Fruit fly (Drosophila melanogaster) whole organism, embryonic: ENCODE data around the gene CG42784.

Source experiments
- BtbVII ChIP-seq: fragments of 200-800 bp; sonication (Bioruptor generic); optimal IDR thresholded peaks from 3 replicates; lab custom pipeline; 2017; ENCODE audit warnings: missing biosample characterization, mild to moderate bottlenecking, missing genetic modification characterization
- C15 ChIP-seq: fragments of 200-800 bp; sonication (Bioruptor generic); IDR thresholded peaks from 3 replicates; pipeline ENCODE4 v1.3.6; 2022; ENCODE audit warnings: missing biosample characterization, missing genetic modification characterization
- CG10267 ChIP-seq: fragments of 200-800 bp; sonication (Bioruptor generic); optimal IDR thresholded peaks from 2 replicates; lab custom pipeline; 2018; ENCODE audit warnings: missing biosample characterization, mild to moderate bottlenecking, missing genetic modification characterization, moderate library complexity
- CG10274 ChIP-seq: fragments of 200-800 bp; sonication (Bioruptor generic); optimal IDR thresholded peaks from 3 replicates; lab custom pipeline; 2017; ENCODE audit warnings: missing biosample characterization, mild to moderate bottlenecking, missing genetic modification characterization
- CG11456 ChIP-seq: fragments of 200-800 bp; sonication (Bioruptor generic); IDR thresholded peaks from 3 replicates; pipeline ENCODE4 v1.3.6; 2022; ENCODE audit warnings: missing biosample characterization, missing genetic modification characterization
- CG11723 ChIP-seq: fragments of 200-800 bp; sonication (Bioruptor generic); optimal IDR thresholded peaks from 2 replicates; lab custom pipeline; 2017; ENCODE audit warnings: missing biosample characterization, mild to moderate bottlenecking, missing genetic modification characterization
- CG12299 ChIP-seq: fragments of 200-800 bp; sonication (Bioruptor generic); optimal IDR thresholded peaks from 2 replicates; lab custom pipeline; 2018; ENCODE audit warnings: missing biosample characterization, mild to moderate bottlenecking, missing genetic modification characterization
- CG1603 ChIP-seq: fragments of 200-800 bp; sonication (Bioruptor generic); optimal IDR thresholded peaks from 2 replicates; lab custom pipeline; 2019; ENCODE audit warnings: missing biosample characterization, mild to moderate bottlenecking, missing genetic modification characterization, moderate library complexity
- CG17568 ChIP-seq: fragments of 200-800 bp; sonication (Bioruptor generic); optimal IDR thresholded peaks from 2 replicates; lab custom pipeline; 2018; ENCODE audit warnings: missing biosample characterization, mild to moderate bottlenecking, missing genetic modification characterization, moderate library complexity
- CG2129 ChIP-seq: fragments of 200-800 bp; sonication (Bioruptor generic); IDR thresholded peaks from 2 replicates; pipeline ENCODE4 v1.3.6; 2022; ENCODE audit warnings: missing biosample characterization, missing genetic modification characterization; ENCODE audit not compliant: partially characterized antibody
- CG31441 ChIP-seq: fragments of 200-800 bp; sonication (Bioruptor generic); IDR thresholded peaks from 2 replicates; pipeline ENCODE4 v1.3.6; 2022; ENCODE audit warnings: missing biosample characterization, missing genetic modification characterization
- CG33213 ChIP-seq: fragments of 200-800 bp; sonication (Bioruptor generic); optimal IDR thresholded peaks from 3 replicates; lab custom pipeline; 2016; ENCODE audit warnings: missing biosample characterization, missing genetic modification characterization
- CG3847 ChIP-seq: fragments of 200-800 bp; sonication (Bioruptor generic); IDR thresholded peaks from 2 replicates; pipeline ENCODE4 v1.3.6; 2022; ENCODE audit warnings: missing biosample characterization, missing genetic modification characterization
- CG42726 ChIP-seq: fragments of 200-800 bp; sonication (Bioruptor generic); IDR thresholded peaks from 2 replicates; pipeline ENCODE4 v1.3.6; 2022; ENCODE audit warnings: missing biosample characterization, missing genetic modification characterization; ENCODE audit not compliant: partially characterized antibody
- CG4360 ChIP-seq: fragments of 200-800 bp; sonication (Bioruptor generic); IDR thresholded peaks from 2 replicates; pipeline ENCODE4 v1.3.6; 2022; ENCODE audit warnings: missing biosample characterization, missing genetic modification characterization
- CG6683 ChIP-seq: fragments of 200-800 bp; sonication (Bioruptor generic); optimal IDR thresholded peaks from 2 replicates; lab custom pipeline; 2017; ENCODE audit warnings: missing biosample characterization, mild to moderate bottlenecking, missing genetic modification characterization, missing genetic modification reagents
- CG7556 ChIP-seq: fragments of 200-800 bp; sonication (Bioruptor generic); optimal IDR thresholded peaks from 2 replicates; lab custom pipeline; 2017; ENCODE audit warnings: missing biosample characterization, mild to moderate bottlenecking, missing genetic modification characterization
- CG8089 ChIP-seq: fragments of 200-800 bp; sonication (Bioruptor generic); optimal IDR thresholded peaks from 3 replicates; lab custom pipeline; 2016; ENCODE audit warnings: missing biosample characterization, missing genetic modification characterization
- CG8290 ChIP-seq, 3 experiments: fragments of 200-800 bp; sonication (Bioruptor generic); optimal IDR thresholded peaks; 2 replicates each; lab custom pipeline; 2016 to 2019; ENCODE audit warnings: missing biosample characterization in 3 of 3, missing genetic modification characterization in 3 of 3, mild to moderate bottlenecking in 2 of 3, moderate library complexity in 1 of 3
- CG8944 ChIP-seq: fragments of 200-800 bp; sonication (Bioruptor generic); optimal IDR thresholded peaks from 3 replicates; lab custom pipeline; 2016; ENCODE audit warnings: missing biosample characterization, missing genetic modification characterization
- Camta ChIP-seq: fragments of 200-800 bp; sonication (Bioruptor generic); optimal IDR thresholded peaks from 2 replicates; lab custom pipeline; 2016; ENCODE audit warnings: missing biosample characterization, missing genetic modification characterization
- Dbx ChIP-seq: fragments of 200-800 bp; sonication (Bioruptor generic); IDR thresholded peaks from 3 replicates; pipeline ENCODE4 v1.3.6; 2022; ENCODE audit warnings: missing biosample characterization, missing genetic modification characterization
- Doc3 ChIP-seq: fragments of 200-800 bp; sonication (Bioruptor generic); IDR thresholded peaks from 3 replicates; pipeline ENCODE4 v1.3.6; 2022; ENCODE audit warnings: missing biosample characterization, missing genetic modification characterization; ENCODE audit not compliant: partially characterized antibody
- Ets65A ChIP-seq: fragments of 200-800 bp; sonication (Bioruptor generic); peaks from one replicate; lab custom pipeline; 2016; ENCODE audit warnings: missing biosample characterization, missing genetic modification characterization
- Fer2 ChIP-seq: fragments of 200-800 bp; sonication (Bioruptor generic); optimal IDR thresholded peaks from 2 replicates; lab custom pipeline; 2018; ENCODE audit warnings: missing biosample characterization, mild to moderate bottlenecking, missing genetic modification characterization, moderate library complexity
- Gsc ChIP-seq: fragments of 200-800 bp; sonication (Bioruptor generic); IDR thresholded peaks from 2 replicates; pipeline ENCODE4 v1.3.6; 2022; ENCODE audit warnings: missing biosample characterization, missing genetic modification characterization
- HLH3B ChIP-seq: fragments of 200-800 bp; sonication (Bioruptor generic); IDR thresholded peaks from 2 replicates; pipeline ENCODE4 v1.3.6; 2022; ENCODE audit warnings: missing biosample characterization, missing genetic modification characterization
- Hr39 ChIP-seq: fragments of >200 bp; optimal IDR thresholded peaks from 2 replicates; lab custom pipeline; 2017
- Max ChIP-seq: fragments of 200-800 bp; sonication (Bioruptor generic); optimal IDR thresholded peaks from 2 replicates; lab custom pipeline; 2016; ENCODE audit warnings: missing biosample characterization, mild to moderate bottlenecking, missing genetic modification characterization
- NC2α ChIP-seq: fragments of 200-800 bp; sonication (Bioruptor generic); optimal IDR thresholded peaks from 2 replicates; lab custom pipeline; 2016; ENCODE audit warnings: missing biosample characterization, missing genetic modification characterization
- NfI ChIP-seq: fragments of 200-800 bp; sonication (Bioruptor generic); optimal IDR thresholded peaks from 3 replicates; lab custom pipeline; 2018; ENCODE audit warnings: missing biosample characterization, mild to moderate bottlenecking, missing genetic modification characterization, moderate library complexity
- Oaz ChIP-seq: fragments of 200-800 bp; sonication (Bioruptor generic); IDR thresholded peaks from 2 replicates; pipeline ENCODE4 v1.3.6; 2022; ENCODE audit warnings: missing biosample characterization, missing genetic modification characterization
- Rfx ChIP-seq: fragments of 200-800 bp; sonication (Bioruptor generic); IDR thresholded peaks from 2 replicates; pipeline ENCODE4 v1.3.6; 2022; ENCODE audit warnings: missing biosample characterization, missing genetic modification characterization
- TFAM ChIP-seq: fragments of 200-800 bp; sonication (Bioruptor generic); optimal IDR thresholded peaks from 2 replicates; lab custom pipeline; 2017; ENCODE audit warnings: missing biosample characterization, missing genetic modification characterization, inconsistent platforms
- ac ChIP-seq: fragments of 200-800 bp; sonication (Bioruptor generic); optimal IDR thresholded peaks from 3 replicates; lab custom pipeline; 2017; ENCODE audit warnings: missing biosample characterization, mild to moderate bottlenecking, missing genetic modification characterization
- disco-r ChIP-seq: fragments of 200-800 bp; sonication (Bioruptor generic); optimal IDR thresholded peaks from 2 replicates; lab custom pipeline; 2016; ENCODE audit warnings: missing biosample characterization, missing genetic modification characterization
- dmrt11E ChIP-seq: fragments of 200-800 bp; sonication (Bioruptor generic); optimal IDR thresholded peaks from 3 replicates; lab custom pipeline; 2018; ENCODE audit warnings: missing biosample characterization, mild to moderate bottlenecking, missing genetic modification characterization, moderate library complexity
- fd96Cb ChIP-seq: fragments of 200-800 bp; sonication (Bioruptor generic); optimal IDR thresholded peaks from 2 replicates; lab custom pipeline; 2018; ENCODE audit warnings: missing biosample characterization, mild to moderate bottlenecking, missing genetic modification characterization, moderate library complexity
- fu2 ChIP-seq: fragments of 200-800 bp; sonication (Bioruptor generic); optimal IDR thresholded peaks from 2 replicates; lab custom pipeline; 2016; ENCODE audit warnings: missing biosample characterization, missing genetic modification characterization
- gfzf ChIP-seq: fragments of 200-800 bp; sonication (Bioruptor generic); optimal IDR thresholded peaks from 2 replicates; lab custom pipeline; 2016; ENCODE audit warnings: missing biosample characterization, mild to moderate bottlenecking, missing genetic modification characterization, moderate library complexity
- kay ChIP-seq: fragments of 200-800 bp; sonication (Bioruptor generic); optimal IDR thresholded peaks from 2 replicates; lab custom pipeline; 2016; ENCODE audit warnings: missing biosample characterization, missing genetic modification characterization
- lov ChIP-seq, 2 experiments: fragments of 200-800 bp in 1 of 2; fragments of >200 bp in 1 of 2; sonication (Bioruptor generic) in 1 of 2; IDR thresholded peaks in 1 of 2; optimal IDR thresholded peaks in 1 of 2; 2 replicates in 1 of 2; 3 replicates in 1 of 2; pipeline versions ENCODE4 v1.3.6 to Lab custom; 2017 to 2022; ENCODE audit warnings: missing biosample characterization in 1 of 2, missing genetic modification characterization in 1 of 2
- repo ChIP-seq: fragments of 200-800 bp; sonication (Bioruptor generic); optimal IDR thresholded peaks from 2 replicates; lab custom pipeline; 2016; ENCODE audit warnings: missing biosample characterization, missing genetic modification characterization
- sob ChIP-seq: fragments of 200-800 bp; sonication (Bioruptor generic); IDR thresholded peaks from 2 replicates; pipeline ENCODE4 v1.3.6; 2022; ENCODE audit warnings: missing biosample characterization, missing genetic modification characterization
- tap ChIP-seq: fragments of 200-800 bp; optimal IDR thresholded peaks from 3 replicates; lab custom pipeline; 2019; ENCODE audit warnings: missing biosample characterization, mild to moderate bottlenecking, missing genetic modification characterization, moderate library complexity
- tna ChIP-seq: fragments of 200-800 bp; sonication (Bioruptor generic); IDR thresholded peaks from 2 replicates; pipeline ENCODE4 v1.3.6; 2022; ENCODE audit warnings: missing biosample characterization, missing genetic modification characterization; ENCODE audit not compliant: partially characterized antibody
- usp ChIP-seq: fragments of >200 bp; optimal IDR thresholded peaks from 2 replicates; lab custom pipeline; 2017; ENCODE audit warnings: missing biosample characterization, missing genetic modification characterization
- vfl ChIP-seq: fragments of 200-800 bp; sonication (Bioruptor generic); optimal IDR thresholded peaks from 2 replicates; lab custom pipeline; 2016; ENCODE audit warnings: missing biosample characterization, missing genetic modification characterization
- zfh1 ChIP-seq: fragments of 200-800 bp; sonication (Bioruptor generic); IDR thresholded peaks from 3 replicates; pipeline ENCODE4 v1.3.6; 2022; ENCODE audit warnings: missing biosample characterization, missing genetic modification characterization

CG42784 gene

DNA sequence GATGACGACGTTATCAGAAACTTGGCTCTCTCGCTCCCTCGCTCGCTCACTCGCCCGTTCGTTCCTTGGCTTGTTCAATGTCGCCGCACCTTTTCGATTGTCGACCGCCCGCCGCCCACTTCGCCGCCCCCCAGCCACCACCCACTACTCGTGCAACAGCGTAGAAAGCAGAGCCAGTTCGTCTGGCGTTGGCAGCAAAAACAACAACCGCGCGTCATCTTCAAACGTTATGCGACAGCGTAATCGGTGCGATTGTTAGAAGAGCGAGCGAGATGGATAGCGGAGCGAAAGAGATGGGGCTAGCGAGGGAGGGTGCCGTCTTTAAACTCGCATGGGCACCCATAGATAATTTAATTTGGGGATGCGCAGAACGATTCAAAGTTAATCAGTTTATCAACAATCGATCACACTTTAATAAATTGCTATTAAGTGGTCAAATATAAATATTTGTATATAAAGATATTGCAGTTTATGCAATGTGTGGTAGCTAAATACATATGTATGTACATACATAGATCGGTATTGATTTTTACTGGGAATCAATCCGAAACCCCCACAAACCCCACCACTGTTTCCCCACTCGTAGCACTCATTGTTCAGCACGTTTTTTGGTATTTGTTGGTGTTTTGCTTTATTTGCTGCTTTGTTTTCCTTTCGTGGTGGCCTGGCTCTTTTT is 99.2 kb downstream of the CG42784 start (continued):
- TF ChIP-seq Dbx (GFP tag; lab: Robert Waterston, UW) (peak; percentile 63; the same call in 2 of the 3 replicates), Doc3 (GFP tag; lab: Robert Waterston, UW) (0 out of 3 replicates have a peak, but pooled peaks have one; percentile 27), CG8290 (GFP tag; optimal IDR thresholded peaks at IDR 0.05; lab: Kevin White, UChicago) (no peak), CG8290 (tag; optimal IDR thresholded peaks at IDR 0.05; lab: Kevin White, UChicago) (peak in 1 of 2 experiments; percentile 61), CG4360 (no peak), CG11723 (GFP tag; lab: Kevin White, UChicago) (no peak), Gsc (GFP tag; lab: Robert Waterston, UW) (no peak), tap (tag; lab: Kevin White, UChicago) (peak; percentile 18), CG7556 (GFP tag; lab: Kevin White, UChicago) (peak; percentile 76), NfI (GFP tag; lab: Kevin White, UChicago) (peak; percentile 59), usp (GFP tag; lab: Kevin White, UChicago) (no peak), NC2α (no peak), sob (GFP tag; lab: Robert Waterston, UW) (peak; percentile 69), fu2 (GFP tag; lab: Kevin White, UChicago) (no peak), CG8944 (GFP tag; lab: Kevin White, UChicago) (no peak), CG3847 (GFP tag; lab: Robert Waterston, UW) (peak; percentile 65), lov (optimal IDR thresholded peaks at IDR 0.05; lab: Kevin White, UChicago) (no peak), lov (GFP tag; IDR thresholded peaks at IDR 0.05; lab: Robert Waterston, UW) (no peak), dmrt11E (tag; lab: Kevin White, UChicago) (no peak), CG33213 (GFP tag; lab: Kevin White, UChicago) (no peak), zfh1 (GFP tag; lab: Robert Waterston, UW) (no peak), Camta (GFP tag; lab: Kevin White, UChicago) (no peak), CG2129 (no peak), Fer2 (tag; lab: Kevin White, UChicago) (peak; percentile 29), CG31441 (GFP tag; lab: Robert Waterston, UW) (peak; percentile 49; the same call in 1 of the 2 replicates), ac (GFP tag; lab: Kevin White, UChicago) (no peak), BtbVII (GFP tag; lab: Kevin White, UChicago) (peak; percentile 33), CG42726 (no peak), Max (GFP tag; lab: Kevin White, UChicago) (no peak), repo (no peak), CG1603 (tag; lab: Kevin White, UChicago) (peak; percentile 75), Oaz (GFP tag; lab: Robert Waterston, UW) (no peak), CG17568 (GFP tag; lab: Kevin White, UChicago) (no peak), disco-r (GFP tag; lab: Kevin White, UChicago) (no peak), Rfx (GFP tag; lab: Robert Waterston, UW) (peak; percentile 79), CG10274 (peak; percentile 34), TFAM (GFP tag; lab: Kevin White, UChicago) (no peak), CG6683 (peak; percentile 46), Ets65A (GFP tag; lab: Kevin White, UChicago) (no peak), CG11456 (GFP tag; lab: Robert Waterston, UW) (peak; percentile 51; the same call in 1 of the 3 replicates), CG10267 (no peak), kay (GFP tag; lab: Kevin White, UChicago) (no peak), gfzf (GFP tag; lab: Kevin White, UChicago) (no peak), CG8089 (GFP tag; lab: Kevin White, UChicago) (no peak), CG12299 (no peak), fd96Cb (tag; lab: Kevin White, UChicago) (peak; percentile 30), Hr39 (lab: Kevin White, UChicago) (no peak), vfl (peak; percentile 19), tna (GFP tag; lab: Robert Waterston, UW) (no peak), HLH3B (GFP tag; lab: Robert Waterston, UW) (peak; percentile 65), C15 (0 out of 3 replicates have a peak, but pooled peaks have one; percentile 28)
